Worm (Caenorhabditis elegans): Measurements from ENCODE around the gene glb-3.

The glb-3 gene

DNA sequence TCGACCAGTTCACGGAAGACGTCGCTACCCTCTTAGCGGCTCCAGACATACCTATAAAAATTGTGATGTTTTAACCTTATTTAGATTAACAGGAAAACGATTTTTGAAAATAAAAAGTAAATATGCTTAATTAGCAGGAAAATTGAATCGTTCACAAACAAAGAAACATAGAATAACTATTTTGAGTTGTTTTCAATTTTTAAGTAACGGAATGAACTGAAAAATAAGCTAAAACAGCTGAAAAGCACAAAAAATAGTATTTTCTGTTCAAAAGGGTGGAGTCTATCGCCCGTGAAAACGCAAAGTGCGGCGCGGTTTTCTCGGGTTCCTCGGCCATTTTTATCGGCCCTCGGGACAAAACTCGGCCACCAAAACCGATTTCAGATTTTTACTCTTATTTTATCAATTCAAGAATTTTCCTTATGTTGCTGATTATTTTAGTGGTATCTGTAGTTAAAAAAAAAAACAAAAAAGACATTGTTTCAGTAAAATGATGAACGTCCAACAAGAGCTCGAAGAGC is 10.5 kb upstream of the glb-3 start, which contains the start of the genes atp-5 and lmtr-3 (continued):
- no peak for TF ChIP-seq ama-1 (optimal IDR thresholded peaks at IDR 0.05)
- peak; percentile 90 for TF ChIP-seq lin-14 (GFP tag; optimal IDR thresholded peaks at IDR 0.05)
- TF ChIP-seq mep-1 (tag; optimal IDR thresholded peaks at IDR 0.05), result peak; percentile 75
- TF ChIP-seq hlh-4 (tag; optimal IDR thresholded peaks at IDR 0.05), result no peak
- peak; percentile 83 for TF ChIP-seq nhr-90 (tag; optimal IDR thresholded peaks at IDR 0.05; ENCODE audit: poor library complexity)
- TF ChIP-seq nhr-28 (tag; optimal IDR thresholded peaks at IDR 0.05), result no peak
- no peak for TF ChIP-seq hpl-2 (GFP tag; optimal IDR thresholded peaks at IDR 0.05)
- TF ChIP-seq snu-23 (GFP tag; optimal IDR thresholded peaks at IDR 0.05), result peak; percentile 82
- no peak for TF ChIP-seq ceh-88 (GFP tag; IDR thresholded peaks at IDR 0.05)
- TF ChIP-seq mdl-1 (tag; optimal IDR thresholded peaks at IDR 0.05), result peak in 1 of 2 experiments; percentile 55
- TF ChIP-seq unc-86 (tag; optimal IDR thresholded peaks at IDR 0.05), result peak; percentile 58
- peak; percentile 88 for TF ChIP-seq nhr-85 (tag)
- TF ChIP-seq fos-1 (tag; optimal IDR thresholded peaks at IDR 0.05), result no peak
- TF ChIP-seq snpc-4 (tag; optimal IDR thresholded peaks at IDR 0.05), result peak; percentile 63
- TF ChIP-seq jun-1 (tag; optimal IDR thresholded peaks at IDR 0.05), result peak; percentile 54
- peak; percentile 80 for TF ChIP-seq tbx-2 (tag; optimal IDR thresholded peaks at IDR 0.05)
- peak; percentile 66 to 78 for TF ChIP-seq lsy-2 (tag; optimal IDR thresholded peaks at IDR 0.05)
- TF ChIP-seq zip-4 (GFP tag; optimal IDR thresholded peaks at IDR 0.05), result no peak
- no peak for TF ChIP-seq pqm-1 (tag; optimal IDR thresholded peaks at IDR 0.05)
- TF ChIP-seq isw-1 (GFP tag; IDR thresholded peaks at IDR 0.05), result peak; percentile 65
- no peak for TF ChIP-seq ceh-8 (GFP tag; optimal IDR thresholded peaks at IDR 0.05)
- TF ChIP-seq sox-4 (tag; optimal IDR thresholded peaks at IDR 0.05), result peak; percentile 53
- TF ChIP-seq nhr-76 (tag; optimal IDR thresholded peaks at IDR 0.05), result no peak
- TF ChIP-seq aha-1 (tag; optimal IDR thresholded peaks at IDR 0.05), result no peak
- TF ChIP-seq sup-37 (GFP tag; optimal IDR thresholded peaks at IDR 0.05), result no peak
- TF ChIP-seq aly-2 (tag; optimal IDR thresholded peaks at IDR 0.05), result no peak
- no peak for TF ChIP-seq nhr-84 (tag; optimal IDR thresholded peaks at IDR 0.05)
- no peak for TF ChIP-seq hlh-17 (GFP tag; optimal IDR thresholded peaks at IDR 0.05; ENCODE audit: borderline replicate concordance)
- TF ChIP-seq zag-1 (tag; optimal IDR thresholded peaks at IDR 0.05), result no peak
- TF ChIP-seq unc-62 (GFP tag; optimal IDR thresholded peaks at IDR 0.05), result no peak
- TF ChIP-seq lin-39 (tag; optimal IDR thresholded peaks at IDR 0.05), result peak; percentile 19
- TF ChIP-seq unc-98 (GFP tag; IDR thresholded peaks at IDR 0.05), result peak; percentile 52
- peak; percentile 66 for TF ChIP-seq swsn-7 (tag; optimal IDR thresholded peaks at IDR 0.05)
- no peak for TF ChIP-seq ceh-63 (GFP tag; optimal IDR thresholded peaks at IDR 0.05)
- TF ChIP-seq fkh-10 (GFP tag; optimal IDR thresholded peaks at IDR 0.05), result no peak
- peak; percentile 72 for TF ChIP-seq dsc-1 (tag; optimal IDR thresholded peaks at IDR 0.05)
- TF ChIP-seq dpl-1 (GFP tag; optimal IDR thresholded peaks at IDR 0.05), result peak; percentile 68 to 81 (median 69)
- peak; percentile 64 for TF ChIP-seq lin-15B (tag; optimal IDR thresholded peaks at IDR 0.05)
- peak; percentile 81 for TF ChIP-seq nhr-47 (tag; optimal IDR thresholded peaks at IDR 0.05)
- TF ChIP-seq pag-3 (tag; optimal IDR thresholded peaks at IDR 0.05; ENCODE audit: borderline replicate concordance, insufficient read depth), result peak; percentile 1
- TF ChIP-seq nhr-20 (tag; optimal IDR thresholded peaks at IDR 0.05), result peak; percentile 78
- peak; percentile 39 for TF ChIP-seq blmp-1 (tag; optimal IDR thresholded peaks at IDR 0.05)
- no peak for TF ChIP-seq ets-5 (GFP tag; IDR thresholded peaks at IDR 0.05)
- TF ChIP-seq irx-1 (tag; optimal IDR thresholded peaks at IDR 0.05), result peak; percentile 79
- TF ChIP-seq nhr-12 (tag; optimal IDR thresholded peaks at IDR 0.05), result no peak
- no peak for TF ChIP-seq sptf-1 (tag; optimal IDR thresholded peaks at IDR 0.05)
- peak; percentile 89 for TF ChIP-seq nhr-71 (tag; optimal IDR thresholded peaks at IDR 0.05)
- TF ChIP-seq vab-15 (tag; optimal IDR thresholded peaks at IDR 0.05), result no peak
- TF ChIP-seq C34B4.2 (tag; optimal IDR thresholded peaks at IDR 0.05), result no peak
- peak; percentile 70; the same call in 1 of the 2 replicates for TF ChIP-seq mab-9 (GFP tag; IDR thresholded peaks at IDR 0.05)
- no peak for TF ChIP-seq ztf-4 (tag; optimal IDR thresholded peaks at IDR 0.05)
- TF ChIP-seq skn-1 (tag; optimal IDR thresholded peaks at IDR 0.05), result peak; percentile 70
- peak; percentile 82 for TF ChIP-seq fkh-4 (tag; optimal IDR thresholded peaks at IDR 0.05; ENCODE audit: borderline replicate concordance)
- peak; percentile 62 for TF ChIP-seq unc-130 (tag; optimal IDR thresholded peaks at IDR 0.05)

Measured in whole organism, L1 larva.